Worm (Caenorhabditis elegans) whole organism, young adult: Measurements from ENCODE around the gene srx-73.

ENCODE experiments used
- B0336.3 ChIP-seq: fragments of 200-800 bp; sonication (Bioruptor generic); IDR thresholded peaks from 2 replicates; pipeline ENCODE4 v1.3.6; 2022; ENCODE audit warnings: missing genetic modification characterization, missing compliant biosample characterization
- F33H1.4 ChIP-seq: fragments of 200-800 bp; sonication (Bioruptor generic); IDR thresholded peaks from 2 replicates; pipeline ENCODE4 v1.3.6; 2022; ENCODE audit warnings: missing genetic modification reagents, missing genetic modification characterization, missing compliant biosample characterization
- F52B5.7 ChIP-seq: sonication (generic microtip); optimal IDR thresholded peaks from 2 replicates; lab custom pipeline; 2016; ENCODE audit warnings: mild to moderate bottlenecking, missing genetic modification characterization, missing compliant biosample characterization
- T07F8.4 ChIP-seq: sonication (generic microtip); optimal IDR thresholded peaks from 2 replicates; lab custom pipeline; 2016; ENCODE audit warnings: mild to moderate bottlenecking, missing genetic modification characterization, moderate library complexity, missing compliant biosample characterization
- T26A5.8 ChIP-seq: sonication (generic microtip); optimal IDR thresholded peaks from 2 replicates; lab custom pipeline; 2016; ENCODE audit warnings: missing genetic modification characterization, missing compliant biosample characterization
- Y79H2A.3 ChIP-seq: fragments of 200-800 bp; sonication (Bioruptor generic); conservative IDR thresholded peaks from 2 replicates; pipeline ENCODE4 v1.3.6; 2022; ENCODE audit warnings: missing genetic modification reagents, missing genetic modification characterization, missing compliant biosample characterization
- Y95B8A.8 ChIP-seq: fragments of 200-800 bp; sonication (Bioruptor generic); IDR thresholded peaks from 2 replicates; pipeline ENCODE4 v1.3.6; 2022; ENCODE audit warnings: missing genetic modification reagents, missing genetic modification characterization, missing compliant biosample characterization
- ama-1 ChIP-seq, 3 experiments: fragments of 150-350 bp in 1 of 3; sonication (generic microtip) in 2 of 3; optimal IDR thresholded peaks; 2 replicates each; lab custom pipeline; 2014 to 2018; ENCODE audit warnings: missing biosample characterization in 2 of 3, missing genetic modification characterization in 2 of 3, missing genetic modification reagents in 2 of 3
- aptf-3 ChIP-seq: fragments of 200-800 bp; sonication (Bioruptor generic); IDR thresholded peaks from 2 replicates; pipeline ENCODE4 v1.3.6; 2022; ENCODE audit warnings: missing genetic modification characterization, missing compliant biosample characterization
- bed-2 ChIP-seq: fragments of 200-800 bp; sonication (Bioruptor generic); IDR thresholded peaks from 2 replicates; pipeline ENCODE4 v1.3.6; 2022; ENCODE audit warnings: missing genetic modification reagents, missing genetic modification characterization, missing compliant biosample characterization
- ccch-3 ChIP-seq: fragments of 200-800 bp; sonication (Bioruptor generic); optimal IDR thresholded peaks from 2 replicates; lab custom pipeline; 2018; ENCODE audit warnings: mild to moderate bottlenecking, missing genetic modification characterization, missing compliant biosample characterization
- ceh-100 ChIP-seq: fragments of 200-800 bp; sonication (Bioruptor generic); IDR thresholded peaks from 2 replicates; pipeline ENCODE4 v1.3.6; 2022; ENCODE audit warnings: missing genetic modification reagents, missing genetic modification characterization, missing compliant biosample characterization
- ceh-58 ChIP-seq: fragments of 200-800 bp; sonication (Bioruptor generic); IDR thresholded peaks from 2 replicates; pipeline ENCODE4 v1.3.6; 2022; ENCODE audit warnings: missing genetic modification characterization, missing compliant biosample characterization
- efl-1 ChIP-seq: fragments of 150-350 bp; optimal IDR thresholded peaks from 2 replicates; lab custom pipeline; 2014; ENCODE audit warnings: missing biosample characterization, missing genetic modification reagents, missing genetic modification characterization
- egl-44 ChIP-seq: fragments of 200-800 bp; sonication (Bioruptor generic); IDR thresholded peaks from 2 replicates; pipeline ENCODE4 v1.3.6; 2022; ENCODE audit warnings: missing genetic modification reagents, missing genetic modification characterization, missing compliant biosample characterization
- egrh-3 ChIP-seq: fragments of 200-800 bp; sonication (Bioruptor generic); IDR thresholded peaks from 2 replicates; pipeline ENCODE4 v1.3.6; 2022; ENCODE audit warnings: missing genetic modification reagents, missing genetic modification characterization, missing compliant biosample characterization
- ets-4 ChIP-seq: fragments of 200-800 bp; sonication (Bioruptor generic); optimal IDR thresholded peaks from 2 replicates; lab custom pipeline; 2018; ENCODE audit warnings: mild to moderate bottlenecking, missing genetic modification characterization, missing compliant biosample characterization
- fkh-3 ChIP-seq: sonication (generic microtip); optimal IDR thresholded peaks from 2 replicates; lab custom pipeline; 2016; ENCODE audit warnings: mild to moderate bottlenecking, missing genetic modification characterization, missing compliant biosample characterization
- hmg-1.2 ChIP-seq: fragments of 200-800 bp; sonication (Bioruptor generic); IDR thresholded peaks from 2 replicates; pipeline ENCODE4 v1.3.6; 2022; ENCODE audit warnings: missing genetic modification reagents, missing genetic modification characterization, missing compliant biosample characterization
- hrde-1 ChIP-seq: sonication (generic microtip); optimal IDR thresholded peaks from 2 replicates; lab custom pipeline; 2016; ENCODE audit warnings: missing genetic modification characterization, mild to moderate bottlenecking, missing compliant biosample characterization, moderate library complexity, missing genotype, missing genetic modification reagents, borderline replicate concordance
- hsf-1 ChIP-seq: fragments of 200-800 bp; sonication (Bioruptor generic); IDR thresholded peaks from 2 replicates; pipeline ENCODE4 v1.3.6; 2022; ENCODE audit warnings: missing genetic modification reagents, missing genetic modification characterization, missing compliant biosample characterization
- lin-35 ChIP-seq, 3 experiments: fragments of 150-350 bp in 2 of 3; sonication (generic microtip) in 1 of 3; optimal IDR thresholded peaks; 2 replicates each; lab custom pipeline; 2014 to 2018; ENCODE audit warnings: missing biosample characterization in 3 of 3, missing genetic modification characterization in 3 of 3, missing genetic modification reagents in 3 of 3
- lin-40 ChIP-seq: sonication (generic microtip); optimal IDR thresholded peaks from 2 replicates; lab custom pipeline; 2016; ENCODE audit warnings: missing genetic modification characterization, mild to moderate bottlenecking, missing compliant biosample characterization, missing genotype, missing genetic modification reagents
- lin-54 ChIP-seq: fragments of 200-800 bp; sonication (Bioruptor generic); optimal IDR thresholded peaks from 2 replicates; lab custom pipeline; 2018; ENCODE audit warnings: mild to moderate bottlenecking, missing genetic modification characterization, missing compliant biosample characterization
- madf-3 ChIP-seq: fragments of 200-800 bp; sonication (Bioruptor generic); IDR thresholded peaks from 2 replicates; pipeline ENCODE4 v1.3.6; 2022; ENCODE audit warnings: missing genetic modification reagents, missing genetic modification characterization, missing compliant biosample characterization
- madf-8 ChIP-seq: fragments of 200-800 bp; sonication (Bioruptor generic); conservative IDR thresholded peaks from 2 replicates; pipeline ENCODE4 v1.3.6; 2022; ENCODE audit warnings: missing genetic modification reagents, missing genetic modification characterization, missing compliant biosample characterization
- mel-28 ChIP-seq: sonication (generic microtip); optimal IDR thresholded peaks from 2 replicates; lab custom pipeline; 2016; ENCODE audit warnings: borderline replicate concordance, mild to moderate bottlenecking, missing genetic modification characterization, missing compliant biosample characterization
- mes-4 ChIP-seq: sonication (generic microtip); optimal IDR thresholded peaks from 2 replicates; lab custom pipeline; 2016; ENCODE audit warnings: missing genotype, missing genetic modification characterization, missing compliant biosample characterization
- nfya-2 ChIP-seq: fragments of 200-800 bp; sonication (Bioruptor generic); IDR thresholded peaks from 2 replicates; pipeline ENCODE4 v1.3.6; 2022; ENCODE audit warnings: missing genetic modification reagents, missing genetic modification characterization, missing compliant biosample characterization
- nfyb-1 ChIP-seq: fragments of 200-800 bp; sonication (Bioruptor generic); IDR thresholded peaks from 2 replicates; pipeline ENCODE4 v1.3.6; 2022; ENCODE audit warnings: missing genetic modification reagents, missing genetic modification characterization, missing compliant biosample characterization
- nhr-179 ChIP-seq: sonication (generic microtip); optimal IDR thresholded peaks from 2 replicates; lab custom pipeline; 2016; ENCODE audit warnings: mild to moderate bottlenecking, missing genetic modification characterization, missing compliant biosample characterization
- nhr-27 ChIP-seq: fragments of 200-800 bp; sonication (Bioruptor generic); optimal IDR thresholded peaks from 2 replicates; lab custom pipeline; 2018; ENCODE audit warnings: mild to moderate bottlenecking, missing genetic modification characterization, moderate library complexity, missing compliant biosample characterization
- nhr-80 ChIP-seq: sonication (generic microtip); optimal IDR thresholded peaks from 2 replicates; lab custom pipeline; 2016; ENCODE audit warnings: missing genetic modification characterization, missing compliant biosample characterization
- pha-4 ChIP-seq: fragments of 150-350 bp; sonication (generic microtip); optimal IDR thresholded peaks from 2 replicates; lab custom pipeline; 2014; ENCODE audit warnings: missing biosample characterization, missing genetic modification reagents, missing genetic modification characterization
- rcor-1 ChIP-seq: fragments of 200-800 bp; sonication (Bioruptor generic); IDR thresholded peaks from 2 replicates; pipeline ENCODE4 v1.3.6; 2022; ENCODE audit warnings: missing genetic modification reagents, missing genetic modification characterization, missing compliant biosample characterization
- rec-8 ChIP-seq, 2 experiments: sonication (generic microtip); optimal IDR thresholded peaks; 2 replicates each; lab custom pipeline; 2016; ENCODE audit warnings: mild to moderate bottlenecking in 2 of 2, missing genetic modification characterization in 2 of 2, missing genetic modification reagents in 2 of 2, missing genotype in 2 of 2, missing biosample characterization in 1 of 2, missing compliant biosample characterization in 1 of 2, moderate library complexity in 1 of 2
- rpc-1 ChIP-seq, 2 experiments: fragments of 150-350 bp in 1 of 2; sonication (generic microtip) in 1 of 2; optimal IDR thresholded peaks; 2 replicates each; lab custom pipeline; 2014 to 2018; ENCODE audit warnings: missing biosample characterization in 1 of 2, missing genetic modification characterization in 1 of 2, missing genetic modification reagents in 1 of 2, missing genotype in 1 of 2
- sea-2 ChIP-seq: fragments of 200-800 bp; sonication (Bioruptor generic); IDR thresholded peaks from 2 replicates; pipeline ENCODE4 v1.3.6; 2022; ENCODE audit warnings: missing genetic modification characterization, missing compliant biosample characterization
- snpc-1.1 ChIP-seq: sonication (generic microtip); optimal IDR thresholded peaks from 2 replicates; lab custom pipeline; 2017; ENCODE audit warnings: missing genetic modification characterization, mild to moderate bottlenecking, missing compliant biosample characterization, antibody characterized with exemption, moderate library complexity, missing genotype, missing genetic modification reagents; ENCODE audit not compliant: insufficient read depth
- snpc-1.3 ChIP-seq: sonication (generic microtip); optimal IDR thresholded peaks from 2 replicates; lab custom pipeline; 2017; ENCODE audit warnings: missing genetic modification characterization, mild to moderate bottlenecking, missing compliant biosample characterization, antibody characterized with exemption, moderate library complexity, missing genotype, missing genetic modification reagents; ENCODE audit not compliant: insufficient read depth
- tlf-1 ChIP-seq: fragments of 200-800 bp; sonication (Bioruptor generic); optimal IDR thresholded peaks from 2 replicates; lab custom pipeline; 2018; ENCODE audit warnings: mild to moderate bottlenecking, missing genetic modification characterization, missing compliant biosample characterization
- unc-130 ChIP-seq: sonication (generic microtip); optimal IDR thresholded peaks from 2 replicates; lab custom pipeline; 2016; ENCODE audit warnings: missing genetic modification reagents, missing genetic modification characterization, missing compliant biosample characterization
- zfh-2 ChIP-seq: fragments of 200-800 bp; sonication (Bioruptor generic); conservative IDR thresholded peaks from 2 replicates; pipeline ENCODE4 v1.3.6; 2022; ENCODE audit warnings: missing genetic modification reagents, missing genetic modification characterization, missing compliant biosample characterization
- zim-3 ChIP-seq: sonication (generic microtip); optimal IDR thresholded peaks from 2 replicates; lab custom pipeline; 2017; ENCODE audit warnings: mild to moderate bottlenecking, missing genetic modification characterization, moderate library complexity, missing compliant biosample characterization
- ztf-25 ChIP-seq: fragments of 200-800 bp; sonication (Bioruptor generic); IDR thresholded peaks from 2 replicates; pipeline ENCODE4 v1.3.6; 2022; ENCODE audit warnings: missing genetic modification reagents, missing genetic modification characterization, missing compliant biosample characterization
- ztf-26 ChIP-seq: sonication (generic microtip); optimal IDR thresholded peaks from 2 replicates; lab custom pipeline; 2017; ENCODE audit warnings: missing genetic modification characterization, missing compliant biosample characterization
- ztf-28 ChIP-seq: fragments of 200-800 bp; sonication (Bioruptor generic); IDR thresholded peaks from 2 replicates; pipeline ENCODE4 v1.3.6; 2022; ENCODE audit warnings: missing genetic modification reagents, missing genetic modification characterization, missing compliant biosample characterization

srx-73 gene

ce11 chrV:4615802-4616201 is 49.7 kb downstream of the srx-73 start, which contains the start of the genes Y61A9LA.10 and F54D11.4 (continued):
- TF ChIP-seq T26A5.8 (tag; lab: Kevin White, UChicago) (no peak), ztf-25 (GFP tag; lab: Robert Waterston, UW) (no peak), ceh-58 (GFP tag; lab: Robert Waterston, UW) (no peak), sea-2 (GFP tag; lab: Robert Waterston, UW) (no peak), rpc-1 (optimal IDR thresholded peaks at IDR 0.05; lab: Kevin White, UChicago) (no peak), rpc-1 (tag; optimal IDR thresholded peaks at IDR 0.05; lab: Kevin White, UChicago) (no peak), Y79H2A.3 (no peak), ets-4 (no peak), F33H1.4 (peak; percentile 45; the same call in 1 of the 2 replicates), F52B5.7 (tag; lab: Kevin White, UChicago) (no peak), ztf-26 (tag; lab: Kevin White, UChicago) (no peak), nfya-2 (GFP tag; lab: Robert Waterston, UW) (no peak), lin-35 (GFP tag; optimal IDR thresholded peaks at IDR 0.05; lab: Kevin White, UChicago) (peak in 1 of 3 experiments; percentile 73), bed-2 (GFP tag; lab: Robert Waterston, UW) (no peak), Y95B8A.8 (GFP tag; lab: Robert Waterston, UW) (no peak), snpc-1.1 (no peak), hmg-1.2 (0 out of 2 replicates have a peak, but pooled peaks have one; percentile 9), mes-4 (tag; lab: Kevin White, UChicago) (no peak), ama-1 (optimal IDR thresholded peaks at IDR 0.05; lab: Kevin White, UChicago) (no peak), ama-1 (GFP tag; optimal IDR thresholded peaks at IDR 0.05; lab: Kevin White, UChicago) (no peak), ztf-28 (no peak), lin-40 (tag; lab: Kevin White, UChicago) (peak; percentile 46), nhr-80 (tag; lab: Kevin White, UChicago) (no peak), egrh-3 (GFP tag; lab: Robert Waterston, UW) (no peak), snpc-1.3 (tag; lab: Kevin White, UChicago) (peak; percentile 40), rcor-1 (GFP tag; lab: Robert Waterston, UW) (no peak), ceh-100 (no peak), hsf-1 (GFP tag; lab: Robert Waterston, UW) (no peak), nfyb-1 (GFP tag; lab: Robert Waterston, UW) (no peak), aptf-3 (GFP tag; lab: Robert Waterston, UW) (no peak), T07F8.4 (tag; lab: Kevin White, UChicago) (no peak), fkh-3 (tag; lab: Kevin White, UChicago) (no peak), hrde-1 (tag; lab: Kevin White, UChicago) (no peak), nhr-179 (tag; lab: Kevin White, UChicago) (no peak), lin-54 (GFP tag; lab: Kevin White, UChicago) (peak; percentile 47), unc-130 (GFP tag; lab: Kevin White, UChicago) (no peak), egl-44 (GFP tag; lab: Robert Waterston, UW) (no peak), rec-8 (tag; optimal IDR thresholded peaks at IDR 0.05; lab: Kevin White, UChicago) (no peak), B0336.3 (0 out of 2 replicates have a peak, but pooled peaks have one; percentile 26), ccch-3 (GFP tag; lab: Kevin White, UChicago) (no peak), madf-3 (GFP tag; lab: Robert Waterston, UW) (no peak), efl-1 (GFP tag; lab: Kevin White, UChicago) (peak; percentile 67), zim-3 (tag; lab: Kevin White, UChicago) (no peak), pha-4 (tag; lab: Kevin White, UChicago) (no peak), zfh-2 (GFP tag; lab: Robert Waterston, UW) (no peak), nhr-27 (tag; lab: Kevin White, UChicago) (no peak), madf-8 (GFP tag; lab: Robert Waterston, UW) (no peak; the same call in 1 of the 2 replicates), mel-28 (tag; lab: Kevin White, UChicago) (no peak), tlf-1 (GFP tag; lab: Kevin White, UChicago) (no peak)
- TF ChIP-seq, all 124 proteins: peak for 23
